Fruit fly (Drosophila melanogaster): ENCODE results near the gene lectin-29Ca.

DNA sequence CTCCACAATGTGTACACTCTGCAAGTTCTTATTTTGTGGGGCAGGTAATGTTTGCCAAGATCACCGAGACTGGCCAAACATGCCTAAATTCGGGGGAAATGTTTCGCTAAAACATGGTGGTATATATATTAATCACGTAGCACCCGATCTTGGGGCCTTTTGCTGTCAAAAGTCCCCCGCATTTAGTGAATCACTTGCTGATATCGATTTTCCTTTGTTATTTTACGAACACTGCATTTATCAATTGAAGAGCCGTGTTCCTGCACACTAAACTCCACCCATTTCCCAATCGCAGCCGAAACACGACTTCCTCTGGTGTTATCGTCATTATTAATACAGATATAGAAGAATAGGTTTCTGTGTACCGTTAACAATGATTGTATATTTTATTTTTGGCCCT, 27.6 kb upstream of the lectin-29Ca start:
- TF ChIP-seq CG8478 (optimal IDR thresholded peaks at IDR 0.05), result no peak
- no peak for TF ChIP-seq CTCF (optimal IDR thresholded peaks at IDR 0.05)

All from S2 (cell line).